Fruit fly (Drosophila melanogaster) S2 (cell line): ENCODE measurements around the gene CG18731.

Source experiments
- CG8478 ChIP-seq: fragments of >200 bp; optimal IDR thresholded peaks from 2 replicates; lab custom pipeline; 2018
- CTCF ChIP-seq, 2 experiments: fragments of >200 bp; optimal IDR thresholded peaks; 2 replicates each; lab custom pipeline; 2018

- TF ChIP-seq CG8478 (no peak), CTCF (optimal IDR thresholded peaks at IDR 0.05; lab: Kevin White, UChicago) (no peak)
Measured at dm6 chr3R:29689833-29690538, 34.8 kb upstream of the CG18731 start.
